Fruit fly (Drosophila melanogaster) Kc167 (cell line): ENCODE data around the gene inaF-A.

ENCODE experiments used
- Myc ChIP-seq: fragments of >200 bp; optimal IDR thresholded peaks from 2 replicates; lab custom pipeline; 2017; ENCODE audit warnings: missing external identifiers
- Sin3A ChIP-seq: fragments of >200 bp; optimal IDR thresholded peaks from 2 replicates; lab custom pipeline; 2018; ENCODE audit warnings: missing external identifiers
- h ChIP-seq: fragments of >200 bp; optimal IDR thresholded peaks from 3 replicates; lab custom pipeline; 2018; ENCODE audit warnings: missing external identifiers
- psq ChIP-seq: fragments of >200 bp; optimal IDR thresholded peaks from 2 replicates; lab custom pipeline; 2017; ENCODE audit warnings: missing external identifiers

dm6 chrX:11714529-11715262 is 19.0 kb downstream of the inaF-A start:
- TF ChIP-seq psq (peak; percentile 63), Myc (lab: Kevin White, UChicago) (no peak), Sin3A (lab: Kevin White, UChicago) (no peak), h (lab: Kevin White, UChicago) (no peak)
